Fruit fly (Drosophila melanogaster) whole organism, prepupa: ENCODE data around the gene naz.

Source experiments
- CG10669 ChIP-seq: fragments of 200-800 bp; sonication (Bioruptor generic); optimal IDR thresholded peaks from 3 replicates; lab custom pipeline; 2018; ENCODE audit warnings: missing biosample characterization, mild to moderate bottlenecking, missing genetic modification characterization, moderate library complexity
- CG11762 ChIP-seq: fragments of 200-800 bp; sonication (Bioruptor generic); optimal IDR thresholded peaks from 3 replicates; lab custom pipeline; 2016; ENCODE audit warnings: missing biosample characterization, missing genetic modification characterization; ENCODE audit not compliant: insufficient read depth
- CG11902 ChIP-seq: fragments of 200-800 bp; sonication (Bioruptor generic); optimal IDR thresholded peaks from 3 replicates; lab custom pipeline; 2016; ENCODE audit warnings: missing biosample characterization, missing genetic modification characterization
- CG15336 ChIP-seq: fragments of 200-800 bp; sonication (Bioruptor generic); IDR thresholded peaks from 2 replicates; pipeline ENCODE4 v1.3.6; 2022; ENCODE audit warnings: missing biosample characterization, missing genetic modification characterization
- CG16779 ChIP-seq: fragments of 200-800 bp; sonication (Bioruptor generic); optimal IDR thresholded peaks from 3 replicates; lab custom pipeline; 2017; ENCODE audit warnings: missing biosample characterization, mild to moderate bottlenecking, missing genetic modification characterization
- CG3032 ChIP-seq: fragments of 200-800 bp; optimal IDR thresholded peaks from 2 replicates; lab custom pipeline; 2019; ENCODE audit warnings: missing biosample characterization, mild to moderate bottlenecking, missing genetic modification characterization, moderate library complexity
- CG31627 ChIP-seq: fragments of 200-800 bp; sonication (Bioruptor generic); optimal IDR thresholded peaks from 3 replicates; lab custom pipeline; 2016; ENCODE audit warnings: missing biosample characterization, missing genetic modification characterization
- CG4318 ChIP-seq: fragments of 200-800 bp; sonication (Bioruptor generic); optimal IDR thresholded peaks from 3 replicates; lab custom pipeline; 2017; ENCODE audit warnings: missing biosample characterization, mild to moderate bottlenecking, missing genetic modification characterization
- CG6163 ChIP-seq: fragments of 200-800 bp; sonication (Bioruptor generic); IDR thresholded peaks from 3 replicates; pipeline ENCODE4 v1.3.6; 2022; ENCODE audit warnings: missing biosample characterization, missing genetic modification characterization
- CG6276 ChIP-seq: fragments of 200-800 bp; sonication (Bioruptor generic); optimal IDR thresholded peaks from 2 replicates; lab custom pipeline; 2017; ENCODE audit warnings: missing biosample characterization, mild to moderate bottlenecking, missing genetic modification characterization
- CG6792 ChIP-seq: fragments of 200-800 bp; sonication (Bioruptor generic); optimal IDR thresholded peaks from 3 replicates; lab custom pipeline; 2016; ENCODE audit warnings: missing biosample characterization, missing genetic modification characterization
- CG6808 ChIP-seq: fragments of 200-800 bp; sonication (Bioruptor generic); optimal IDR thresholded peaks from 3 replicates; lab custom pipeline; 2017; ENCODE audit warnings: missing biosample characterization, missing genetic modification characterization, mild to moderate bottlenecking, moderate library complexity, missing genetic modification reagents
- CG6854 ChIP-seq: fragments of 200-800 bp; sonication (Bioruptor generic); optimal IDR thresholded peaks from 2 replicates; lab custom pipeline; 2017; ENCODE audit warnings: missing biosample characterization, mild to moderate bottlenecking, missing genetic modification characterization
- CG8119 ChIP-seq: fragments of 200-800 bp; sonication (Bioruptor generic); IDR thresholded peaks from 3 replicates; pipeline ENCODE4 v1.3.6; 2022; ENCODE audit warnings: missing biosample characterization, missing genetic modification characterization
- CG8632 ChIP-seq: fragments of 200-800 bp; sonication (Bioruptor generic); optimal IDR thresholded peaks from 3 replicates; lab custom pipeline; 2016; ENCODE audit warnings: missing biosample characterization, missing genetic modification characterization
- Eip78C ChIP-seq: fragments of 200-800 bp; sonication (Bioruptor generic); peaks from one replicate; lab custom pipeline; 2016; ENCODE audit warnings: missing biosample characterization, missing genetic modification characterization
- Eip93F ChIP-seq: fragments of 200-800 bp; sonication (Bioruptor generic); optimal IDR thresholded peaks from 2 replicates; lab custom pipeline; 2016; ENCODE audit warnings: missing biosample characterization, mild to moderate bottlenecking, missing genetic modification characterization
- Ets96B ChIP-seq: fragments of 200-800 bp; optimal IDR thresholded peaks from 2 replicates; lab custom pipeline; 2019; ENCODE audit warnings: missing biosample characterization, mild to moderate bottlenecking, missing genetic modification characterization, moderate library complexity
- Hr4 ChIP-seq: fragments of 200-800 bp; sonication (Bioruptor generic); optimal IDR thresholded peaks from 3 replicates; lab custom pipeline; 2016; ENCODE audit warnings: missing biosample characterization, missing genetic modification characterization
- Lpt ChIP-seq: fragments of 200-800 bp; sonication (Bioruptor generic); optimal IDR thresholded peaks from 3 replicates; lab custom pipeline; 2016; ENCODE audit warnings: missing biosample characterization, missing genetic modification characterization
- OdsH ChIP-seq: fragments of 200-800 bp; sonication (Bioruptor generic); optimal IDR thresholded peaks from 3 replicates; lab custom pipeline; 2016; ENCODE audit warnings: missing biosample characterization, missing genetic modification characterization
- Sox102F ChIP-seq: fragments of 200-800 bp; sonication (Bioruptor generic); optimal IDR thresholded peaks from 2 replicates; lab custom pipeline; 2016; ENCODE audit warnings: missing biosample characterization, mild to moderate bottlenecking, missing genetic modification characterization
- Sox14 ChIP-seq: fragments of 200-800 bp; sonication (Bioruptor generic); optimal IDR thresholded peaks from 3 replicates; lab custom pipeline; 2016; ENCODE audit warnings: missing biosample characterization, missing genetic modification characterization
- Sox15 ChIP-seq: fragments of 200-800 bp; sonication (Bioruptor generic); optimal IDR thresholded peaks from 3 replicates; lab custom pipeline; 2016; ENCODE audit warnings: missing biosample characterization, missing genetic modification characterization
- achi ChIP-seq: fragments of 200-800 bp; sonication (Bioruptor generic); optimal IDR thresholded peaks from 3 replicates; lab custom pipeline; 2016; ENCODE audit warnings: missing biosample characterization, missing genetic modification characterization
- acj6 ChIP-seq: fragments of 200-800 bp; sonication (Bioruptor generic); optimal IDR thresholded peaks from 3 replicates; lab custom pipeline; 2016; ENCODE audit warnings: missing biosample characterization, missing genetic modification characterization
- cyc ChIP-seq: fragments of 200-800 bp; sonication (Bioruptor generic); optimal IDR thresholded peaks from 3 replicates; lab custom pipeline; 2016; ENCODE audit warnings: missing biosample characterization, missing genetic modification characterization
- dsx ChIP-seq: fragments of 200-800 bp; optimal IDR thresholded peaks from 3 replicates; lab custom pipeline; 2019; ENCODE audit warnings: missing biosample characterization, mild to moderate bottlenecking, missing genetic modification characterization, moderate library complexity; ENCODE audit not compliant: poor library complexity, severe bottlenecking
- esn ChIP-seq: fragments of 200-800 bp; sonication (Bioruptor generic); optimal IDR thresholded peaks from 2 replicates; lab custom pipeline; 2016; ENCODE audit warnings: missing biosample characterization, mild to moderate bottlenecking, missing genetic modification characterization, moderate library complexity
- fkh ChIP-seq: fragments of 200-800 bp; sonication (Bioruptor generic); optimal IDR thresholded peaks from 3 replicates; lab custom pipeline; 2017; ENCODE audit warnings: missing biosample characterization, mild to moderate bottlenecking, missing genetic modification characterization, moderate library complexity
- lz ChIP-seq: fragments of 200-800 bp; sonication (Bioruptor generic); optimal IDR thresholded peaks from 3 replicates; lab custom pipeline; 2016; ENCODE audit warnings: missing biosample characterization, missing genetic modification characterization
- salr ChIP-seq, 2 experiments: fragments of 200-800 bp; sonication (Bioruptor generic); optimal IDR thresholded peaks; 3 replicates each; lab custom pipeline; 2016 to 2018; ENCODE audit warnings: missing biosample characterization in 2 of 2, missing genetic modification characterization in 2 of 2, mild to moderate bottlenecking in 1 of 2
- svp ChIP-seq: fragments of 200-800 bp; sonication (Bioruptor generic); peaks from one replicate; lab custom pipeline; 2016; ENCODE audit warnings: missing biosample characterization, missing genetic modification characterization
- topi ChIP-seq: fragments of 200-800 bp; sonication (Bioruptor generic); optimal IDR thresholded peaks from 3 replicates; lab custom pipeline; 2016; ENCODE audit warnings: missing biosample characterization, missing genetic modification characterization
- vri ChIP-seq: fragments of 200-800 bp; sonication (Bioruptor generic); optimal IDR thresholded peaks from 3 replicates; lab custom pipeline; 2016; ENCODE audit warnings: missing biosample characterization, mild to moderate bottlenecking, missing genetic modification characterization

Gene naz

DNA sequence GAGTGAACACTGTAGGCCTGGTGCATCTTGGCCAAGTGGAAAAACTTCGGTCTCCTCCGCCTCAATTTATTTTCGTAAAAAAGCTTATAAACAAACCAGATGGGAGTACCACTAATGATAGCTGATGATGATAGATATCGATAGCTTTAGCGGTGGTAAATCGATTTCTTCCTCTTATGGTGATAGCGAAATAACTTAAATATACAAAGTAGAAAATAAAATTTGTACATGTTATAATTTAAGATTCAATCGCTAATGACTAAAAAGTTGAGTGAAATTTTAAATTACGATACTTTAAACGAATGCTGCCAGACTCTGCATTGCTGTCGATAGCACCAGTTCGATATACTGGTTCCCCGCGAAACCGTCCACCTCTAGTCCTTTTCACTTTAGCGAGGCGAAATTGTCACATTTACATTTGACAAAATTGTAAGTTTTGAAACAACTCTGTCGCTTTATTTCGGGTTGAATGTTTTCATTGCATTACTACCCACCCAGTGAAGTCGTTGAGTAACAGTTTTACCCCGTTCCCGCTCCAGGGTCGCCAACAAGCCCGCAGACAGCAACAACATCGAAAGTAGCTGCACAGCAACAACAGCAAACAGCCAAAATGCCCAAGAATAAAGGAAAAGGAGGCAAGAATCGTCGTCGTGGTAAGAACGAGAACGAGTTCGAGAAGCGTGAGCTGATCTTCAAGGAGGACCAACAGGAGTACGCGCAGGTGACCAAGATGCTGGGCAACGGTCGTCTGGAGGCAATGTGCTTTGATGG, 54.2 kb downstream of the naz start, which contains the start of the genes Vps39 and eIF1A:
Gene Vps39, minus strand, starts transcription at position 119 of the 771 bp plus-strand sequence.
Gene eIF1A, plus strand, starts transcription at position 338 of the 771 bp plus-strand sequence.
- TF ChIP-seq CG6276 (GFP tag; lab: Kevin White, UChicago): no peak
- TF ChIP-seq Eip93F (GFP tag; lab: Kevin White, UChicago): peak; percentile 42
- TF ChIP-seq CG6854 (GFP tag; lab: Kevin White, UChicago): no peak
- TF ChIP-seq Lpt (GFP tag; lab: Kevin White, UChicago): no peak
- no peak for TF ChIP-seq topi
- 0 out of 3 replicates have a peak, but pooled peaks have one; percentile 10 for TF ChIP-seq CG6163 (GFP tag; lab: Robert Waterston, UW)
- TF ChIP-seq Hr4 (GFP tag; lab: Kevin White, UChicago): peak; percentile 42
- no peak for TF ChIP-seq salr (GFP tag; optimal IDR thresholded peaks at IDR 0.05; lab: Kevin White, UChicago)
- no peak for TF ChIP-seq dsx (GFP tag; lab: Kevin White, UChicago)
- TF ChIP-seq CG11762 (GFP tag; lab: Kevin White, UChicago): no peak
- TF ChIP-seq cyc (GFP tag; lab: Kevin White, UChicago): peak; percentile 32
- no peak for TF ChIP-seq vri (GFP tag; lab: Kevin White, UChicago)
- no peak for TF ChIP-seq svp (GFP tag; lab: Kevin White, UChicago)
- TF ChIP-seq esn (GFP tag; lab: Kevin White, UChicago): peak; percentile 29
- TF ChIP-seq CG6792: no peak
- peak; percentile 30 for TF ChIP-seq acj6 (GFP tag; lab: Kevin White, UChicago)
- no peak for TF ChIP-seq achi (GFP tag; lab: Kevin White, UChicago)
- TF ChIP-seq CG31627 (GFP tag; lab: Kevin White, UChicago): peak; percentile 17
- TF ChIP-seq CG8632 (GFP tag; lab: Kevin White, UChicago): no peak
- TF ChIP-seq lz (GFP tag; lab: Kevin White, UChicago): peak; percentile 36
- no peak for TF ChIP-seq CG8119 (GFP tag; lab: Robert Waterston, UW)
- no peak for TF ChIP-seq fkh (GFP tag; lab: Kevin White, UChicago)
- TF ChIP-seq Sox14 (GFP tag; lab: Kevin White, UChicago): peak; percentile 17
- no peak for TF ChIP-seq Ets96B
- no peak for TF ChIP-seq CG16779 (tag; lab: Kevin White, UChicago)
- no peak for TF ChIP-seq Sox102F (GFP tag; lab: Kevin White, UChicago)
- TF ChIP-seq CG3032: no peak
- TF ChIP-seq OdsH (GFP tag; lab: Kevin White, UChicago): no peak

DNA sequence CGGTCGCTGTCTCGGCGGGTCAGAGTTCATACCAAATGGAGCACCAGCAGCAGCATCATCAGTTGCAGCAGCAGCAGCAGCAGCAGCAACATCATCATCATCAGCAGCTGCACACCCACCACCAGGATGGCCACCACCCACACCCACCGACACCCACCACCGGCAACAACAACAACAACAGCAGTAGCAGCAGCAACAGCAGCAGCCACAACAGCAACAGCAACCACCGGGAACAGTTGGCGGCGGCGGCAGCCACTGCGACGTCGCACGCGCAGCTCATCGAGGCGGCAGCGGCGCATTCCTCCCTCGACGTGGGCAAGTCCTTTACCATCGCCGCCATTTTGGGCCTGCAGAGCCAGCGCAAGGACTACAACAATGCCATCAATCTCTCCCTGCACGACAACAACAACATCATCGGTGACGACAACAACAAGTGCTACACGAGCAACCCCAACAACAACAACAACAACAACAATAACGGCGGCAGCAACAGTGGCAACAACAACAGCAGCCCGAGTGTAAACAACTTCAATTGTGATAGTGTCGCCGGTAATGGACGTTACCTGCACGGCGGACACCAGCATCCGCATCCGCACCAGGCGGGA, 58.9 kb downstream of the naz start:
- TF ChIP-seq CG31627 (GFP tag; lab: Kevin White, UChicago): no peak
- no peak for TF ChIP-seq CG11902 (GFP tag; lab: Kevin White, UChicago)
- no peak for TF ChIP-seq Sox15 (GFP tag; lab: Kevin White, UChicago)
- no peak for TF ChIP-seq CG11762 (GFP tag; lab: Kevin White, UChicago)
- no peak for TF ChIP-seq Hr4 (GFP tag; lab: Kevin White, UChicago)
- no peak for TF ChIP-seq CG8632 (GFP tag; lab: Kevin White, UChicago)
- no peak for TF ChIP-seq salr (GFP tag; optimal IDR thresholded peaks at IDR 0.05; lab: Kevin White, UChicago)
- TF ChIP-seq CG6792: no peak
- no peak for TF ChIP-seq CG15336 (GFP tag; lab: Robert Waterston, UW)
- no peak for TF ChIP-seq Eip78C (GFP tag; lab: Kevin White, UChicago)

DNA sequence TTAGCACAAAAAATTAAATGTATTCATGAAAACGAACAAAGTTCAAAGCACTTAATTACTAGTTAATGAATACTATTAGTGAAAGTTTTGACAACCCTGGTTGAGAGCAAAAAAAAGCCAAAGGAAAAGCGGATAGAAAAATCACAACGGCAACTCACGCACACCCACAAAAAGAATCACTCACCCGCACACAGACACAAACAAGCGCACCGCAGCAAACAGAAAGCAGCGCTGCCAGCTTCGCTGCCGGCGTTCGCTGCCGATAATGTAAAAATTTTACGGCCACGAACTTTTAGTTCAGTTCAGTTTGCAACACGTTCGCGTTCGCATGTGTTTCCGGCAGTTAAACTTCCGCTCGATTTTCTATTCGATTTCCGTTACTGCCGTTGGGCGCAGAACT, 61.3 kb downstream of the naz start, which contains the start of gene CG18599:
Gene CG18599, plus strand, starts transcription at position 301 of the 400 bp plus-strand sequence.
- no peak for TF ChIP-seq Lpt (GFP tag; lab: Kevin White, UChicago)
- TF ChIP-seq vri (GFP tag; lab: Kevin White, UChicago): no peak
- no peak for TF ChIP-seq Sox15 (GFP tag; lab: Kevin White, UChicago)
- no peak for TF ChIP-seq CG31627 (GFP tag; lab: Kevin White, UChicago)
- TF ChIP-seq CG4318 (GFP tag; lab: Kevin White, UChicago): no peak
- TF ChIP-seq CG6808 (GFP tag; lab: Kevin White, UChicago): no peak
- TF ChIP-seq CG10669 (GFP tag; lab: Kevin White, UChicago): no peak
